Worm (Caenorhabditis elegans): ENCODE measurements around the gene srsx-17.

DNA sequence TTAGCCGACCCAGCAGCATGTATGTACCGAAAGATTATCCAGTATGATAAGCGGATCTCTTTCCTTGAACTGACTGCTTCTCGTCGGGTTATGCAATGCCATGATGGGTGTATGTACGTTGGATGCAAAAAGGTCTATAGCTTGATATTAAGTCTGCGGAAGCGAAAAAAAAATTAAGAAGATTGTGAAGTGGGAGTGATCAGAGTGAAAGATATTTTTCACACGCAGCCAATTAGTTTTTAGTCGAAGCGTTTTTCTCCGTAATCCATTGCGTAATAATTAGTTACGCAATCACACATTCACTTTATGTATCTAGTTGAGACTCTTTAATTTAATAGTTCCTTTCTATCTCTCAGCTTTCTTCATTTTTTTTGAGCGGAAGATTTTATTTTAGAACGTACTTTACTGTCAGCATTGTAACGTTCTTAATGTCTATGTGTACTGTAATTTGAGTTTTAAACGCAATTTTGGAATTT lies 22.3 kb downstream of the srsx-17 start:
- no peak for TF ChIP-seq nhr-12 (tag; optimal IDR thresholded peaks at IDR 0.05)
- no peak for TF ChIP-seq tbx-2 (tag; optimal IDR thresholded peaks at IDR 0.05)
- no peak for TF ChIP-seq nhr-77 (tag; optimal IDR thresholded peaks at IDR 0.05)
